Worm (Caenorhabditis elegans): ENCODE data around the gene tag-322.

tag-322 gene

ce11 chrIV:7790801-7791588, 5.6 kb upstream of the tag-322 start, which contains the start of gene rsp-6 (continued):
- peak; percentile 47 for TF ChIP-seq ceh-34 (tag; optimal IDR thresholded peaks at IDR 0.05)
- no peak for TF ChIP-seq ama-1 (optimal IDR thresholded peaks at IDR 0.05)
- TF ChIP-seq ceh-22 (tag; optimal IDR thresholded peaks at IDR 0.05): no peak
- no peak for TF ChIP-seq dmd-4 (tag; optimal IDR thresholded peaks at IDR 0.05; ENCODE audit: borderline replicate concordance)
- TF ChIP-seq ceh-18 (tag; optimal IDR thresholded peaks at IDR 0.05): peak; percentile 71

ce11 chrIV:7790151-7790691, 4.9 kb upstream of the tag-322 start:
- TF ChIP-seq tbx-7 (tag; optimal IDR thresholded peaks at IDR 0.05) (no peak), rnt-1 (tag; optimal IDR thresholded peaks at IDR 0.05) (no peak), hlh-6 (tag; optimal IDR thresholded peaks at IDR 0.05) (peak; percentile 10)

ce11 chrIV:7789521-7789949, 4.2 kb upstream of the tag-322 start, which contains the start of gene imp-3:
imp-3 (minus strand) TSS chrIV:7789613.
- TF ChIP-seq K02D7.2 (tag; optimal IDR thresholded peaks at IDR 0.05) (no peak), ama-1 (optimal IDR thresholded peaks at IDR 0.05) (peak; percentile 54), npax-4 (tag; optimal IDR thresholded peaks at IDR 0.05) (no peak), fkh-10 (GFP tag; optimal IDR thresholded peaks at IDR 0.05) (no peak), pag-3 (tag; optimal IDR thresholded peaks at IDR 0.05; ENCODE audit: borderline replicate concordance) (no peak), ceh-14 (tag; optimal IDR thresholded peaks at IDR 0.05) (no peak), ceh-34 (tag; optimal IDR thresholded peaks at IDR 0.05) (peak; percentile 1), hlh-8 (tag; optimal IDR thresholded peaks at IDR 0.05) (no peak), unc-3 (GFP tag; conservative IDR thresholded peaks at IDR 0.05) (no peak), unc-3 (tag; optimal IDR thresholded peaks at IDR 0.05) (no peak), ceh-48 (tag; optimal IDR thresholded peaks at IDR 0.05) (peak; percentile 22), sdc-2 (tag; optimal IDR thresholded peaks at IDR 0.05) (no peak), gmeb-2 (tag; optimal IDR thresholded peaks at IDR 0.05) (no peak), hlh-13 (GFP tag; optimal IDR thresholded peaks at IDR 0.05) (no peak), lin-11 (tag; optimal IDR thresholded peaks at IDR 0.05) (peak; percentile 5), hlh-30 (tag; optimal IDR thresholded peaks at IDR 0.05; ENCODE audit: insufficient read depth) (peak; percentile 12), unc-86 (tag; optimal IDR thresholded peaks at IDR 0.05) (no peak), pha-2 (tag; optimal IDR thresholded peaks at IDR 0.05) (no peak)

ce11 chrIV:7783801-7784411, 1.4 kb downstream of the tag-322 start, which contains the start of gene tag-321:
tag-321 (minus strand) TSS chrIV:7783851.
- TF ChIP-seq pag-3 (tag; optimal IDR thresholded peaks at IDR 0.05; ENCODE audit: borderline replicate concordance): no peak
- no peak for TF ChIP-seq ceh-48 (tag; optimal IDR thresholded peaks at IDR 0.05)
- TF ChIP-seq ceh-30 (tag; optimal IDR thresholded peaks at IDR 0.05): no peak
- no peak for TF ChIP-seq T23F11.4 (GFP tag; optimal IDR thresholded peaks at IDR 0.05)
- no peak for TF ChIP-seq pha-2 (tag; optimal IDR thresholded peaks at IDR 0.05)
- no peak for TF ChIP-seq ceh-6 (GFP tag; optimal IDR thresholded peaks at IDR 0.05)
- no peak for TF ChIP-seq ceh-19 (GFP tag; optimal IDR thresholded peaks at IDR 0.05)
- no peak for TF ChIP-seq nhr-232 (tag; optimal IDR thresholded peaks at IDR 0.05)
- no peak for TF ChIP-seq ceh-24 (tag; optimal IDR thresholded peaks at IDR 0.05)
- TF ChIP-seq ceh-31 (tag; optimal IDR thresholded peaks at IDR 0.05): no peak
- TF ChIP-seq elt-2 (tag; optimal IDR thresholded peaks at IDR 0.05): no peak
- no peak for TF ChIP-seq syd-9 (tag; optimal IDR thresholded peaks at IDR 0.05)
- no peak for TF ChIP-seq K02D7.2 (tag; optimal IDR thresholded peaks at IDR 0.05)
- TF ChIP-seq fkh-6 (tag; optimal IDR thresholded peaks at IDR 0.05): no peak
- no peak for TF ChIP-seq hlh-15 (tag; optimal IDR thresholded peaks at IDR 0.05)
- TF ChIP-seq hlh-30 (tag; optimal IDR thresholded peaks at IDR 0.05; ENCODE audit: insufficient read depth): no peak

Data from whole organism, late embryonic.